Worm (Caenorhabditis elegans): ENCODE measurements around the gene lelo-2.

Gene lelo-2

ce11 chrIII:1418709-1419108 is 8.3 kb downstream of the lelo-2 start (continued):
- TF ChIP-seq tra-1 (GFP tag; IDR thresholded peaks at IDR 0.05) (peak; percentile 74), mes-2 (tag; optimal IDR thresholded peaks at IDR 0.05; ENCODE audit: poor library complexity, severe bottlenecking) (peak; percentile 91), tag-97 (GFP tag; IDR thresholded peaks at IDR 0.05) (no peak), hif-1 (tag; optimal IDR thresholded peaks at IDR 0.05) (peak; percentile 10 to 79), hmg-1.1 (GFP tag; IDR thresholded peaks at IDR 0.05) (peak; percentile 84), sdz-12 (GFP tag; optimal IDR thresholded peaks at IDR 0.05) (no peak), dmd-9 (GFP tag; IDR thresholded peaks at IDR 0.05) (0 out of 2 replicates have a peak, but pooled peaks have one; percentile 64), zip-11 (GFP tag; IDR thresholded peaks at IDR 0.05) (no peak), saeg-2 (GFP tag; IDR thresholded peaks at IDR 0.05) (peak; percentile 72; the same call in 1 of the 2 replicates), Y75B8A.6 (GFP tag; IDR thresholded peaks at IDR 0.05) (no peak), Y5F2A.4 (GFP tag; optimal IDR thresholded peaks at IDR 0.05) (no peak), F37D6.2 (tag; optimal IDR thresholded peaks at IDR 0.05) (peak; percentile 71), nhr-48 (tag; optimal IDR thresholded peaks at IDR 0.05) (peak; percentile 44), ama-1 (optimal IDR thresholded peaks at IDR 0.05) (peak; percentile 95), cey-2 (tag; optimal IDR thresholded peaks at IDR 0.05; ENCODE audit: borderline replicate concordance, insufficient read depth) (no peak), nhr-11 (tag; optimal IDR thresholded peaks at IDR 0.05) (peak; percentile 91), ceh-28 (tag; optimal IDR thresholded peaks at IDR 0.05) (peak; percentile 15), egl-43 (GFP tag; IDR thresholded peaks at IDR 0.05) (peak; percentile 63), Y48G9A.11 (GFP tag; IDR thresholded peaks at IDR 0.05) (peak; percentile 66; the same call in 1 of the 2 replicates), F10B5.3 (tag; optimal IDR thresholded peaks at IDR 0.05) (peak; percentile 68), dmd-8 (GFP tag; IDR thresholded peaks at IDR 0.05) (no peak), T26A8.4 (GFP tag; IDR thresholded peaks at IDR 0.05) (peak; percentile 84), rbr-2 (tag; optimal IDR thresholded peaks at IDR 0.05) (peak; percentile 89), ceh-20 (GFP tag; IDR thresholded peaks at IDR 0.05) (peak; percentile 77), D1046.2 (GFP tag; IDR thresholded peaks at IDR 0.05) (no peak), attf-4 (tag; optimal IDR thresholded peaks at IDR 0.05) (no peak), ceh-32 (tag; optimal IDR thresholded peaks at IDR 0.05; ENCODE audit: poor library complexity) (no peak), duxl-1 (tag; optimal IDR thresholded peaks at IDR 0.05; ENCODE audit: poor library complexity) (peak; percentile 79), zag-1 (tag; optimal IDR thresholded peaks at IDR 0.05) (no peak), nhr-237 (tag; optimal IDR thresholded peaks at IDR 0.05) (peak; percentile 13), lin-15B (tag; optimal IDR thresholded peaks at IDR 0.05) (peak; percentile 12), dve-1 (tag; optimal IDR thresholded peaks at IDR 0.05; ENCODE audit: insufficient read depth) (peak; percentile 89), F49E8.2 (tag; optimal IDR thresholded peaks at IDR 0.05; ENCODE audit: borderline replicate concordance) (peak; percentile 34), daf-16 (GFP tag; optimal IDR thresholded peaks at IDR 0.05) (peak; percentile 38 to 51), daf-16 (tag; optimal IDR thresholded peaks at IDR 0.05) (peak; percentile 48), F44E2.7 (GFP tag; IDR thresholded peaks at IDR 0.05) (no peak), nhr-28 (tag; optimal IDR thresholded peaks at IDR 0.05) (peak; percentile 64), T20F7.1 (GFP tag; optimal IDR thresholded peaks at IDR 0.05) (peak; percentile 82), nhr-42 (GFP tag; IDR thresholded peaks at IDR 0.05) (peak; percentile 87), set-16 (GFP tag; IDR thresholded peaks at IDR 0.05) (peak; percentile 96), mep-1 (tag; optimal IDR thresholded peaks at IDR 0.05) (peak; percentile 91), nhr-6 (tag; optimal IDR thresholded peaks at IDR 0.05) (peak; percentile 84), Y105C5A.15 (GFP tag; IDR thresholded peaks at IDR 0.05) (no peak), aly-2 (tag; optimal IDR thresholded peaks at IDR 0.05) (no peak), dpl-1 (GFP tag; optimal IDR thresholded peaks at IDR 0.05) (peak; percentile 77), lin-1 (GFP tag; IDR thresholded peaks at IDR 0.05) (peak; percentile 20; the same call in 1 of the 2 replicates), egl-27 (tag; optimal IDR thresholded peaks at IDR 0.05) (no peak), nhr-76 (tag; optimal IDR thresholded peaks at IDR 0.05) (no peak), ces-1 (GFP tag; optimal IDR thresholded peaks at IDR 0.05) (no peak), dmd-6 (GFP tag; IDR thresholded peaks at IDR 0.05) (peak; percentile 82), nhr-102 (tag; optimal IDR thresholded peaks at IDR 0.05) (peak; percentile 80)

All from whole organism, L4 larva.